Worm (Caenorhabditis elegans) whole organism, L3 larva: Measurements from ENCODE around the gene rpl-22.

ENCODE experiments used
- ZK546.5 ChIP-seq: sonication (generic microtip); optimal IDR thresholded peaks from 2 replicates; lab custom pipeline; 2017; ENCODE audit warnings: missing biosample characterization, missing genetic modification characterization
- ama-1 ChIP-seq: fragments of 150-350 bp; optimal IDR thresholded peaks from 2 replicates; lab custom pipeline; 2018
- ceh-28 ChIP-seq: fragments of 150-350 bp; optimal IDR thresholded peaks from 2 replicates; lab custom pipeline; 2014; ENCODE audit warnings: missing biosample characterization, missing genetic modification reagents, missing genetic modification characterization
- daf-12 ChIP-seq: fragments of 150-350 bp; optimal IDR thresholded peaks from 2 replicates; lab custom pipeline; 2014; ENCODE audit warnings: missing biosample characterization, missing genetic modification reagents, missing genetic modification characterization
- egl-27 ChIP-seq: sonication (generic microtip); optimal IDR thresholded peaks from 4 replicates; lab custom pipeline; 2017; ENCODE audit warnings: missing biosample characterization, missing genetic modification reagents, missing genetic modification characterization
- elt-2 ChIP-seq: sonication (generic microtip); optimal IDR thresholded peaks from 2 replicates; lab custom pipeline; 2016; ENCODE audit warnings: missing genetic modification reagents, mild to moderate bottlenecking, missing genetic modification characterization, missing compliant biosample characterization
- eor-1 ChIP-seq, 2 experiments: fragments of 150-350 bp; optimal IDR thresholded peaks; 2 replicates each; lab custom pipeline; 2014 to 2018; ENCODE audit warnings: missing biosample characterization in 2 of 2, missing genetic modification characterization in 2 of 2
- fkh-10 ChIP-seq: sonication (generic microtip); optimal IDR thresholded peaks from 2 replicates; lab custom pipeline; 2017; ENCODE audit warnings: missing biosample characterization, missing genetic modification reagents, missing genetic modification characterization
- fkh-2 ChIP-seq: fragments of 150-350 bp; optimal IDR thresholded peaks from 2 replicates; lab custom pipeline; 2014; ENCODE audit warnings: missing biosample characterization, missing genetic modification reagents, missing genetic modification characterization
- fos-1 ChIP-seq: fragments of 150-350 bp; optimal IDR thresholded peaks from 2 replicates; lab custom pipeline; 2014; ENCODE audit warnings: missing biosample characterization, missing genetic modification characterization
- hmg-11 ChIP-seq: sonication (generic microtip); optimal IDR thresholded peaks from 2 replicates; lab custom pipeline; 2016; ENCODE audit warnings: missing genetic modification characterization, missing compliant biosample characterization
- jun-1 ChIP-seq: fragments of 150-350 bp; optimal IDR thresholded peaks from 2 replicates; lab custom pipeline; 2014; ENCODE audit warnings: missing biosample characterization, missing genetic modification reagents, missing genetic modification characterization
- nfya-1 ChIP-seq: sonication (generic microtip); optimal IDR thresholded peaks from 2 replicates; lab custom pipeline; 2017; ENCODE audit warnings: missing genetic modification characterization, mild to moderate bottlenecking, missing compliant biosample characterization, antibody characterized with exemption, moderate library complexity; ENCODE audit not compliant: insufficient read depth
- nhr-11 ChIP-seq: fragments of 150-350 bp; optimal IDR thresholded peaks from 2 replicates; lab custom pipeline; 2014; ENCODE audit warnings: missing biosample characterization, missing genetic modification characterization
- nhr-12 ChIP-seq: fragments of 150-350 bp; optimal IDR thresholded peaks from 2 replicates; lab custom pipeline; 2014; ENCODE audit warnings: missing biosample characterization, missing genetic modification characterization
- nhr-23 ChIP-seq: fragments of 150-350 bp; optimal IDR thresholded peaks from 2 replicates; lab custom pipeline; 2014; ENCODE audit warnings: missing biosample characterization, missing genetic modification reagents, missing genetic modification characterization
- nhr-28 ChIP-seq: fragments of 150-350 bp; optimal IDR thresholded peaks from 2 replicates; lab custom pipeline; 2014; ENCODE audit warnings: missing biosample characterization, missing genetic modification characterization
- nhr-43 ChIP-seq: sonication (generic microtip); optimal IDR thresholded peaks from 2 replicates; lab custom pipeline; 2016; ENCODE audit warnings: mild to moderate bottlenecking, missing genetic modification characterization, missing compliant biosample characterization; ENCODE audit not compliant: poor library complexity, severe bottlenecking
- nhr-67 ChIP-seq: fragments of 150-350 bp; optimal IDR thresholded peaks from 2 replicates; lab custom pipeline; 2014; ENCODE audit warnings: missing biosample characterization, missing genetic modification characterization
- nhr-77 ChIP-seq: fragments of 150-350 bp; optimal IDR thresholded peaks from 2 replicates; lab custom pipeline; 2014; ENCODE audit warnings: missing biosample characterization, missing genetic modification characterization
- pha-4 ChIP-seq: fragments of 150-350 bp; optimal IDR thresholded peaks from 2 replicates; lab custom pipeline; 2014; ENCODE audit warnings: missing biosample characterization, missing genetic modification reagents, missing genetic modification characterization
- pqm-1 ChIP-seq: fragments of 150-350 bp; optimal IDR thresholded peaks from 2 replicates; lab custom pipeline; 2017; ENCODE audit warnings: missing biosample characterization, missing genetic modification characterization, inconsistent platforms
- sea-2 ChIP-seq: fragments of 150-350 bp; sonication (generic microtip); optimal IDR thresholded peaks from 4 replicates; lab custom pipeline; 2014; ENCODE audit warnings: missing biosample characterization, missing genetic modification reagents, missing genetic modification characterization
- skn-1 ChIP-seq: fragments of 150-350 bp; optimal IDR thresholded peaks from 2 replicates; lab custom pipeline; 2014; ENCODE audit warnings: missing biosample characterization, missing genetic modification characterization
- snpc-4 ChIP-seq: fragments of 150-350 bp; optimal IDR thresholded peaks from 2 replicates; lab custom pipeline; 2014; ENCODE audit warnings: missing biosample characterization, missing genetic modification characterization
- unc-62 ChIP-seq: fragments of 150-350 bp; sonication (generic microtip); optimal IDR thresholded peaks from 4 replicates; lab custom pipeline; 2014; ENCODE audit warnings: missing biosample characterization, missing genetic modification reagents, missing genetic modification characterization
- zag-1 ChIP-seq: fragments of 150-350 bp; optimal IDR thresholded peaks from 2 replicates; lab custom pipeline; 2014; ENCODE audit warnings: missing biosample characterization, missing genetic modification characterization
- ztf-11 ChIP-seq: fragments of 150-350 bp; optimal IDR thresholded peaks from 2 replicates; lab custom pipeline; 2014; ENCODE audit warnings: missing biosample characterization, missing genetic modification characterization

Gene rpl-22

ce11 chrII:5083341-5083740 is 27.9 kb downstream of the rpl-22 start, which contains the start of gene C04G6.4:
C04G6.4 (minus strand) TSS chrII:5083441.
- no peak for TF ChIP-seq nhr-28 (tag; lab: Kevin White, UChicago)
- no peak for TF ChIP-seq nhr-23 (tag; lab: Kevin White, UChicago)
- TF ChIP-seq ztf-11 (tag; lab: Kevin White, UChicago) = no peak
- no peak for TF ChIP-seq jun-1
- TF ChIP-seq ceh-28 (tag; lab: Kevin White, UChicago) = no peak
- TF ChIP-seq ZK546.5 (tag; lab: Kevin White, UChicago) = no peak
- TF ChIP-seq nhr-43 (tag; lab: Kevin White, UChicago) = no peak
- no peak for TF ChIP-seq sea-2 (GFP tag; lab: Kevin White, UChicago)
- no peak for TF ChIP-seq ama-1 (lab: Kevin White, UChicago)
- TF ChIP-seq egl-27 (tag; lab: Kevin White, UChicago) = no peak
- no peak for TF ChIP-seq snpc-4 (tag; lab: Kevin White, UChicago)
- TF ChIP-seq eor-1 (tag; optimal IDR thresholded peaks at IDR 0.05; lab: Kevin White, UChicago) = no peak
- no peak for TF ChIP-seq pqm-1
- no peak for TF ChIP-seq nhr-12 (tag; lab: Kevin White, UChicago)

- peak; percentile 79 for TF ChIP-seq elt-2 (tag; lab: Kevin White, UChicago)
- no peak for TF ChIP-seq sea-2 (GFP tag; lab: Kevin White, UChicago)
These were observed 28.8 kb downstream of the rpl-22 start for ce11 chrII:5084225-5084624.

ce11 chrII:5085450-5085849 is 30.0 kb downstream of the rpl-22 start, which contains the start of gene txt-9:
txt-9 (plus strand) TSS chrII:5085785.
- no peak for TF ChIP-seq fkh-2
- peak; percentile 73 for TF ChIP-seq elt-2 (tag; lab: Kevin White, UChicago)

- TF ChIP-seq pha-4 (peak; percentile 52), nhr-11 (tag; lab: Kevin White, UChicago) (no peak), egl-27 (tag; lab: Kevin White, UChicago) (no peak), pqm-1 (peak; percentile 13), nhr-23 (tag; lab: Kevin White, UChicago) (no peak), nhr-77 (tag; lab: Kevin White, UChicago) (no peak), skn-1 (no peak), daf-12 (tag; lab: Kevin White, UChicago) (no peak), snpc-4 (tag; lab: Kevin White, UChicago) (no peak), sea-2 (GFP tag; lab: Kevin White, UChicago) (no peak), fkh-2 (no peak), nhr-43 (tag; lab: Kevin White, UChicago) (no peak), nfya-1 (tag; lab: Kevin White, UChicago) (no peak), elt-2 (tag; lab: Kevin White, UChicago) (peak; percentile 88), hmg-11 (tag; lab: Kevin White, UChicago) (no peak), zag-1 (tag; lab: Kevin White, UChicago) (no peak), jun-1 (no peak), fkh-10 (GFP tag; lab: Kevin White, UChicago) (no peak)
These were observed 30.7 kb downstream of the rpl-22 start for ce11 chrII:5086143-5086542.

ce11 chrII:5091640-5092243 is 36.3 kb downstream of the rpl-22 start, which contains the start of gene pld-1:
pld-1 (minus strand) TSS chrII:5091690.
- TF ChIP-seq nhr-67 (tag; lab: Kevin White, UChicago) (no peak), nfya-1 (tag; lab: Kevin White, UChicago) (no peak), ztf-11 (tag; lab: Kevin White, UChicago) (no peak), jun-1 (no peak), nhr-28 (tag; lab: Kevin White, UChicago) (no peak), nhr-23 (tag; lab: Kevin White, UChicago) (no peak), fos-1 (tag; lab: Kevin White, UChicago) (no peak), fkh-2 (no peak), unc-62 (GFP tag; lab: Kevin White, UChicago) (no peak)
